Worm (Caenorhabditis elegans) whole organism, L1 larva: Measurements from ENCODE around the gene gck-3.

Source experiments
- C16A3.4 ChIP-seq: fragments of 150-350 bp; optimal IDR thresholded peaks from 2 replicates; lab custom pipeline; 2014; ENCODE audit warnings: missing biosample characterization, missing genetic modification characterization
- C34B4.2 ChIP-seq: sonication (generic microtip); optimal IDR thresholded peaks from 2 replicates; lab custom pipeline; 2017; ENCODE audit warnings: mild to moderate bottlenecking, missing genetic modification characterization, missing compliant biosample characterization
- F16B12.6 ChIP-seq: fragments of 150-350 bp; optimal IDR thresholded peaks from 2 replicates; lab custom pipeline; 2014; ENCODE audit warnings: missing biosample characterization, missing genetic modification characterization
- Y116A8C.19 ChIP-seq: sonication (generic microtip); optimal IDR thresholded peaks from 2 replicates; lab custom pipeline; 2016; ENCODE audit warnings: missing compliant biosample characterization, missing genetic modification characterization, borderline replicate concordance
- aha-1 ChIP-seq: fragments of 150-350 bp; optimal IDR thresholded peaks from 2 replicates; lab custom pipeline; 2014; ENCODE audit warnings: missing biosample characterization, missing genetic modification characterization
- alr-1 ChIP-seq: fragments of 200-800 bp; sonication (Bioruptor generic); optimal IDR thresholded peaks from 2 replicates; lab custom pipeline; 2018; ENCODE audit warnings: borderline replicate concordance, mild to moderate bottlenecking, missing genetic modification characterization, missing compliant biosample characterization
- dpl-1 ChIP-seq, 3 experiments: fragments of 150-350 bp in 2 of 3; sonication (generic microtip) in 1 of 3; optimal IDR thresholded peaks; 2 replicates each; lab custom pipeline; 2014 to 2017; ENCODE audit warnings: missing biosample characterization in 3 of 3, missing genetic modification characterization in 3 of 3, missing genetic modification reagents in 3 of 3
- efl-1 ChIP-seq, 4 experiments: fragments of 150-350 bp; optimal IDR thresholded peaks in 3 of 4; peaks in 1 of 4; 1 replicate in 1 of 4; 2 replicates in 3 of 4; lab custom pipeline; 2014; ENCODE audit warnings: missing biosample characterization in 2 of 4, missing genetic modification characterization in 2 of 4, missing genetic modification reagents in 2 of 4
- egl-27 ChIP-seq, 2 experiments: fragments of 150-350 bp in 1 of 2; sonication (generic microtip); optimal IDR thresholded peaks; 3 replicates each; lab custom pipeline; 2017 to 2018; ENCODE audit warnings: missing biosample characterization in 2 of 2, missing genetic modification characterization in 2 of 2, missing genetic modification reagents in 2 of 2
- elt-2 ChIP-seq: sonication (generic microtip); optimal IDR thresholded peaks from 2 replicates; lab custom pipeline; 2016; ENCODE audit warnings: missing genetic modification characterization, mild to moderate bottlenecking, inconsistent platforms, missing compliant biosample characterization, missing genetic modification reagents
- elt-3 ChIP-seq, 6 experiments: fragments of 150-350 bp in 1 of 6; sonication (generic microtip); optimal IDR thresholded peaks; 2 replicates each; lab custom pipeline; 2017 to 2018; ENCODE audit warnings: missing biosample characterization in 6 of 6, missing genetic modification characterization in 6 of 6, inconsistent platforms in 1 of 6
- fkh-10 ChIP-seq: sonication (generic microtip); optimal IDR thresholded peaks from 2 replicates; lab custom pipeline; 2017; ENCODE audit warnings: missing biosample characterization, missing genetic modification reagents, missing genetic modification characterization
- grh-1 ChIP-seq: fragments of 200-800 bp; sonication (Bioruptor generic); IDR thresholded peaks from 2 replicates; pipeline ENCODE4 v1.3.6; 2022; ENCODE audit warnings: missing genetic modification reagents, missing genetic modification characterization, missing compliant biosample characterization
- isw-1 ChIP-seq: fragments of 200-800 bp; sonication (Bioruptor generic); IDR thresholded peaks from 2 replicates; pipeline ENCODE4 v1.3.6; 2022; ENCODE audit warnings: missing genetic modification characterization, missing compliant biosample characterization
- lin-35 ChIP-seq, 2 experiments: fragments of 150-350 bp; optimal IDR thresholded peaks; 2 replicates each; lab custom pipeline; 2014; ENCODE audit warnings: missing biosample characterization in 2 of 2, missing genetic modification characterization in 2 of 2, missing genetic modification reagents in 2 of 2
- lin-39 ChIP-seq: fragments of 150-350 bp; optimal IDR thresholded peaks from 2 replicates; lab custom pipeline; 2014; ENCODE audit warnings: missing biosample characterization, missing genetic modification reagents, missing genetic modification characterization
- lir-3 ChIP-seq: sonication (generic microtip); optimal IDR thresholded peaks from 2 replicates; lab custom pipeline; 2016; ENCODE audit warnings: mild to moderate bottlenecking, missing genetic modification characterization, moderate library complexity, missing compliant biosample characterization; ENCODE audit not compliant: poor library complexity
- mab-9 ChIP-seq: fragments of 200-800 bp; sonication (Bioruptor generic); IDR thresholded peaks from 2 replicates; pipeline ENCODE4 v1.3.6; 2022; ENCODE audit warnings: missing genetic modification reagents, missing genetic modification characterization, missing compliant biosample characterization
- mef-2 ChIP-seq: fragments of 150-350 bp; optimal IDR thresholded peaks from 2 replicates; lab custom pipeline; 2014; ENCODE audit warnings: missing biosample characterization, missing genetic modification characterization
- mep-1 ChIP-seq: fragments of 150-350 bp; optimal IDR thresholded peaks from 2 replicates; lab custom pipeline; 2014; ENCODE audit warnings: missing biosample characterization, missing genetic modification characterization
- nhr-11 ChIP-seq: fragments of 150-350 bp; optimal IDR thresholded peaks from 2 replicates; lab custom pipeline; 2014; ENCODE audit warnings: missing biosample characterization, missing genetic modification characterization
- nhr-19 ChIP-seq: fragments of 200-800 bp; sonication (Bioruptor generic); conservative IDR thresholded peaks from 2 replicates; pipeline ENCODE4 v1.3.6; 2022; ENCODE audit warnings: missing genetic modification characterization, missing compliant biosample characterization
- nhr-237 ChIP-seq: fragments of 150-350 bp; optimal IDR thresholded peaks from 2 replicates; lab custom pipeline; 2014; ENCODE audit warnings: missing biosample characterization, missing genetic modification characterization
- nhr-28 ChIP-seq: fragments of 150-350 bp; optimal IDR thresholded peaks from 2 replicates; lab custom pipeline; 2014; ENCODE audit warnings: missing biosample characterization, missing genetic modification characterization
- nhr-71 ChIP-seq: sonication (generic microtip); optimal IDR thresholded peaks from 2 replicates; lab custom pipeline; 2016; ENCODE audit warnings: mild to moderate bottlenecking, missing genetic modification characterization, moderate library complexity, missing compliant biosample characterization
- nhr-77 ChIP-seq: fragments of 150-350 bp; optimal IDR thresholded peaks from 2 replicates; lab custom pipeline; 2014; ENCODE audit warnings: missing biosample characterization, missing genetic modification characterization
- nhr-90 ChIP-seq: sonication (generic microtip); optimal IDR thresholded peaks from 2 replicates; lab custom pipeline; 2016; ENCODE audit warnings: mild to moderate bottlenecking, missing genetic modification characterization, missing compliant biosample characterization; ENCODE audit not compliant: poor library complexity
- pax-3 ChIP-seq: fragments of 200-800 bp; sonication (Bioruptor generic); optimal IDR thresholded peaks from 2 replicates; lab custom pipeline; 2018; ENCODE audit warnings: mild to moderate bottlenecking, missing genetic modification characterization, moderate library complexity, missing compliant biosample characterization
- snpc-4 ChIP-seq: fragments of 150-350 bp; optimal IDR thresholded peaks from 2 replicates; lab custom pipeline; 2014; ENCODE audit warnings: missing biosample characterization, missing genetic modification characterization
- snu-23 ChIP-seq: sonication (generic microtip); optimal IDR thresholded peaks from 2 replicates; lab custom pipeline; 2016; ENCODE audit warnings: missing genetic modification characterization, missing compliant biosample characterization
- sox-4 ChIP-seq: sonication (generic microtip); optimal IDR thresholded peaks from 2 replicates; lab custom pipeline; 2016; ENCODE audit warnings: missing genetic modification characterization, missing compliant biosample characterization
- tbx-2 ChIP-seq: sonication (generic microtip); optimal IDR thresholded peaks from 2 replicates; lab custom pipeline; 2016; ENCODE audit warnings: missing genetic modification characterization, missing compliant biosample characterization
- unc-130 ChIP-seq: fragments of 150-350 bp; optimal IDR thresholded peaks from 2 replicates; lab custom pipeline; 2017; ENCODE audit warnings: missing biosample characterization, missing genetic modification characterization, inconsistent platforms
- unc-86 ChIP-seq: sonication (generic microtip); optimal IDR thresholded peaks from 2 replicates; lab custom pipeline; 2016; ENCODE audit warnings: missing genetic modification characterization, missing compliant biosample characterization
- vab-15 ChIP-seq: sonication (generic microtip); optimal IDR thresholded peaks from 2 replicates; lab custom pipeline; 2017; ENCODE audit warnings: missing genotype, mild to moderate bottlenecking, missing genetic modification characterization, missing compliant biosample characterization
- zag-1 ChIP-seq: fragments of 150-350 bp; optimal IDR thresholded peaks from 2 replicates; lab custom pipeline; 2014; ENCODE audit warnings: missing biosample characterization, missing genetic modification characterization
- zip-4 ChIP-seq: fragments of 200-800 bp; sonication (Bioruptor generic); optimal IDR thresholded peaks from 2 replicates; lab custom pipeline; 2018; ENCODE audit warnings: mild to moderate bottlenecking, missing genetic modification characterization, moderate library complexity, missing compliant biosample characterization

gck-3 gene

DNA sequence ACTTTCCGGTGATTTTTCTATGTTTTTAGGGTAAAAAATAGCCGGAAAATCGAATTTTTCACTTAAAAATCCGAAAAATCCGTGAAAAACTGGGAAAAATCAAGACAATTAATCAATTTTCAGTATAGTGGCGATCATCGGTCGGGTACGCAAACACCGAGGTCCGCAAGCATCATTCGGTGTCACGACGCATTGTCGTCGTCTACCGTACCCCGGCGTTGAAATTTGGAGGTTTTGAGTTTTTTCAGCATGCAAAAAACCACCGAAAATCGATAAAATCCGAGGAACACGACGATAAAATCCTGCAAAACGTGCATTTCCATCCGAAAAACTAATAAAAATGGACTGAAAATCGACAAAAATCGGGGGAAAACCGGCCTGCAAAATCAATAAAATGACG is 15.1 kb upstream of the gck-3 start (continued):
- TF ChIP-seq F16B12.6 (tag; lab: Kevin White, UChicago) = peak; percentile 95
- TF ChIP-seq mef-2 (tag; lab: Kevin White, UChicago) = no peak
- peak; percentile 43 for TF ChIP-seq C16A3.4 (tag; lab: Kevin White, UChicago)
- 0 out of 2 replicates have a peak, but pooled peaks have one; percentile 22 for TF ChIP-seq nhr-19 (GFP tag; lab: Robert Waterston, UW)
- TF ChIP-seq unc-86 = peak; percentile 39
- TF ChIP-seq snpc-4 = no peak
- TF ChIP-seq dpl-1 (GFP tag; optimal IDR thresholded peaks at IDR 0.05; lab: Kevin White, UChicago) = peak; percentile 45 to 61 (median 50)
- peak in 1 of 6 experiments; percentile 1 for TF ChIP-seq elt-3 (tag; optimal IDR thresholded peaks at IDR 0.05; lab: Kevin White, UChicago)
- peak; percentile 68 for TF ChIP-seq snu-23 (GFP tag; lab: Kevin White, UChicago)
- no peak for TF ChIP-seq nhr-11 (tag; lab: Kevin White, UChicago)
- peak; percentile 65 to 73 for TF ChIP-seq lin-35 (GFP tag; optimal IDR thresholded peaks at IDR 0.05; lab: Kevin White, UChicago)
- TF ChIP-seq C34B4.2 (tag; lab: Kevin White, UChicago) = no peak
- peak; percentile 30 for TF ChIP-seq pax-3
- TF ChIP-seq tbx-2 (tag; lab: Kevin White, UChicago) = peak; percentile 37
- TF ChIP-seq mab-9 (GFP tag; lab: Robert Waterston, UW) = no peak; the same call in 1 of the 2 replicates

DNA sequence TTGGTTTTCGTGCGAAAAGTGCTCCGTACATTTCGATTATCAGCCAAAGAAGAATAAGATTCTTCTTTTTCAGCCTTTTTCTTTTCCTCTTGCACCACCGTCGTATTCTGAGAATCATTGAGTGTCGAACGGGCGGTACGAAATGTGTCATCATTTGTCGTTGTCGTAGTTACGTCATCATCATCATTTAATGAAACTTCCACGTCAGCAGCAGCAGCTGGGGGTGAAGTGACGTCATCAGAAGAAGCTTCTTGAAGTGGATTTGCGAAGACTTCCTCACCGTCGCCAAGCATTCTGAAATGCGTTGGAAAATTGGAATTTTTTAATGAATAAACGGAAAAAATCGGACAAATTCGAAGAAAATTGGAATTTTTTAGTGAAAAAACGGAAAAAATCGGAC is 13.1 kb upstream of the gck-3 start, which contains the start of gene snx-6:
TSS of gene snx-6 (minus strand) at position 294 of the 400 bp plus-strand sequence.
- TF ChIP-seq mab-9 (GFP tag; lab: Robert Waterston, UW) = no peak
- TF ChIP-seq nhr-237 (tag; lab: Kevin White, UChicago) = no peak
- TF ChIP-seq fkh-10 (GFP tag; lab: Kevin White, UChicago) = no peak
- no peak for TF ChIP-seq nhr-28 (tag; lab: Kevin White, UChicago)
- no peak for TF ChIP-seq sox-4 (tag; lab: Kevin White, UChicago)
- no peak for TF ChIP-seq isw-1 (GFP tag; lab: Robert Waterston, UW)
- no peak for TF ChIP-seq zag-1 (tag; lab: Kevin White, UChicago)
- no peak for TF ChIP-seq grh-1
- TF ChIP-seq nhr-71 (tag; lab: Kevin White, UChicago) = no peak
- TF ChIP-seq F16B12.6 (tag; lab: Kevin White, UChicago) = no peak
- no peak for TF ChIP-seq vab-15 (tag; lab: Kevin White, UChicago)
- TF ChIP-seq unc-130 = no peak
- no peak for TF ChIP-seq aha-1 (tag; lab: Kevin White, UChicago)
- TF ChIP-seq, all 84 proteins: peak for 0

DNA sequence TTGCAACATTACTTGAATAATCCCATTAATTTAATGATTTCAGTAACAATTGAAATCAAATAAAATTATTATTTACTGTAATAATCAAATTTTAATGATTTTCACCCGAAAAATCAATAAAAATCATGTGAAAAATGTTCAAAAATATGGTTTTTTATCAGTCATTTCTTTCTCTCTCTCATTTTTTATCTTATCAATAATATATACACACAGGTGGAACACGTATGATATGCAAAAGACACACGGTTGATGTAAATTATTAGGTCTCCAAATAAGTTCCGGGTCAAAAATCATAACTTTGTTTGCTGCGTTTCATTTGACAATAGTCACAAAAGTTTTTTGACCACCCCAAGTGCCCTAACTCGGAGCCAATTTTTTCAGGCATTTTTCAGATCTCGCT is 11.6 kb upstream of the gck-3 start:
- peak; percentile 41 for TF ChIP-seq elt-2 (tag; lab: Kevin White, UChicago)
- no peak for TF ChIP-seq snu-23 (GFP tag; lab: Kevin White, UChicago)
- TF ChIP-seq nhr-90 (tag; lab: Kevin White, UChicago) = no peak
- no peak for TF ChIP-seq nhr-77
- TF ChIP-seq lir-3 (tag; lab: Kevin White, UChicago) = no peak
- TF ChIP-seq, all 84 proteins: peak for 1

ce11 chrV:17962500-17962899 is 4.1 kb downstream of the gck-3 start:
- no peak for TF ChIP-seq vab-15 (tag; lab: Kevin White, UChicago)
- TF ChIP-seq alr-1 (tag; lab: Kevin White, UChicago) = no peak
- no peak for TF ChIP-seq F16B12.6 (tag; lab: Kevin White, UChicago)
- TF ChIP-seq efl-1 (optimal IDR thresholded peaks at IDR 0.05; lab: Kevin White, UChicago) = no peak
- TF ChIP-seq efl-1 (GFP tag; optimal IDR thresholded peaks at IDR 0.05 in 1 of 2; lab: Kevin White, UChicago) = no peak
- TF ChIP-seq C16A3.4 (tag; lab: Kevin White, UChicago) = no peak
- TF ChIP-seq mep-1 = no peak
- TF ChIP-seq C34B4.2 (tag; lab: Kevin White, UChicago) = no peak
- no peak for TF ChIP-seq egl-27 (tag; optimal IDR thresholded peaks at IDR 0.05; lab: Kevin White, UChicago)
- TF ChIP-seq nhr-28 (tag; lab: Kevin White, UChicago) = no peak
- no peak for TF ChIP-seq lin-39 (tag; lab: Kevin White, UChicago)
- no peak for TF ChIP-seq zip-4
- TF ChIP-seq Y116A8C.19 (tag; lab: Kevin White, UChicago) = no peak
